Fruit fly (Drosophila melanogaster): Measurements from ENCODE around the gene NP15.6.

NP15.6 gene

dm6 chr3R:18990514-18990913 is 36.7 kb upstream of the NP15.6 start (continued):
- TF ChIP-seq sens (GFP tag) (peak; percentile 78), dmrt99B (tag; optimal IDR thresholded peaks at IDR 0.05) (peak; percentile 23), CG14710 (tag; optimal IDR thresholded peaks at IDR 0.05) (peak; percentile 0), CG2678 (tag; optimal IDR thresholded peaks at IDR 0.05) (peak; percentile 16), CG2120 (GFP tag; optimal IDR thresholded peaks at IDR 0.05) (no peak), gem (tag; optimal IDR thresholded peaks at IDR 0.05) (peak; percentile 62), CG2712 (tag; optimal IDR thresholded peaks at IDR 0.05) (peak; percentile 5), Gug (GFP tag; IDR thresholded peaks at IDR 0.05) (no peak), Xrp1 (GFP tag; IDR thresholded peaks at IDR 0.05) (peak; percentile 62; the same call in 1 of the 2 replicates), lola (GFP tag; optimal IDR thresholded peaks at IDR 0.05) (peak in 1 of 3 experiments; percentile 38), dmrt11E (tag; optimal IDR thresholded peaks at IDR 0.05) (peak; percentile 50), CG10267 (tag; optimal IDR thresholded peaks at IDR 0.05) (peak; percentile 9), CG30403 (GFP tag; optimal IDR thresholded peaks at IDR 0.05) (peak; percentile 13), Dad (GFP tag; optimal IDR thresholded peaks at IDR 0.05) (no peak), CG12391 (tag; optimal IDR thresholded peaks at IDR 0.05) (peak; percentile 20), dpn (GFP tag; optimal IDR thresholded peaks at IDR 0.05) (no peak), Blimp-1 (GFP tag; optimal IDR thresholded peaks at IDR 0.05) (peak; percentile 36), az2 (GFP tag; optimal IDR thresholded peaks at IDR 0.05) (peak; percentile 4), phol (tag; optimal IDR thresholded peaks at IDR 0.05) (peak; percentile 37), CG17612 (GFP tag; IDR thresholded peaks at IDR 0.05) (no peak), tgo (GFP tag; IDR thresholded peaks at IDR 0.05) (peak; percentile 36; the same call in 2 of the 3 replicates), knrl (GFP tag; IDR thresholded peaks at IDR 0.05; ENCODE audit: partially characterized antibody) (no peak), CG18262 (tag; optimal IDR thresholded peaks at IDR 0.05) (peak; percentile 30), seq (GFP tag; IDR thresholded peaks at IDR 0.05) (no peak), NfI (GFP tag; optimal IDR thresholded peaks at IDR 0.05) (no peak), Pdp1 (GFP tag; optimal IDR thresholded peaks at IDR 0.05) (peak in 1 of 2 experiments; percentile 17), CG10979 (tag; optimal IDR thresholded peaks at IDR 0.05) (peak; percentile 54), wor (GFP tag; IDR thresholded peaks at IDR 0.05) (no peak), CG34224 (GFP tag; IDR thresholded peaks at IDR 0.05; ENCODE audit: partially characterized antibody) (no peak), pan (optimal IDR thresholded peaks at IDR 0.05) (no peak), pan (GFP tag; optimal IDR thresholded peaks at IDR 0.05 in 1 of 2, IDR thresholded peaks at IDR 0.05 in 1 of 2) (no peak), stc (GFP tag; IDR thresholded peaks at IDR 0.05) (peak; percentile 20; the same call in 1 of the 2 replicates), PHDP (tag; optimal IDR thresholded peaks at IDR 0.05) (peak; percentile 21), CG15601 (tag; optimal IDR thresholded peaks at IDR 0.05) (peak; percentile 14), onecut (GFP tag; IDR thresholded peaks at IDR 0.05) (no peak), CG7786 (GFP tag; optimal IDR thresholded peaks at IDR 0.05) (no peak), lbe (GFP tag; optimal IDR thresholded peaks at IDR 0.05) (peak; percentile 18), chm (GFP tag; IDR thresholded peaks at IDR 0.05) (no peak), rib (GFP tag; IDR thresholded peaks at IDR 0.05) (no peak), CG15073 (GFP tag; optimal IDR thresholded peaks at IDR 0.05) (no peak), bsh (GFP tag; optimal IDR thresholded peaks at IDR 0.05) (peak; percentile 43 to 58), B-H2 (GFP tag; optimal IDR thresholded peaks at IDR 0.05) (no peak), CG12236 (GFP tag; optimal IDR thresholded peaks at IDR 0.05) (no peak), Bteb2 (GFP tag; optimal IDR thresholded peaks at IDR 0.05) (no peak), nmo (GFP tag; optimal IDR thresholded peaks at IDR 0.05) (peak; percentile 24), CG4404 (GFP tag; IDR thresholded peaks at IDR 0.05) (no peak), Poxn (GFP tag; IDR thresholded peaks at IDR 0.05) (no peak), Opbp (GFP tag; IDR thresholded peaks at IDR 0.05; ENCODE audit: partially characterized antibody) (no peak), CG11504 (tag; optimal IDR thresholded peaks at IDR 0.05) (peak; percentile 28), cwo (GFP tag; optimal IDR thresholded peaks at IDR 0.05) (no peak)

All from whole organism, embryonic.